Worm (Caenorhabditis elegans) whole organism, L2 larva: ENCODE measurements around the gene F32H5.1.

Source experiments
- C34F6.9 ChIP-seq: fragments of 150-350 bp; optimal IDR thresholded peaks from 2 replicates; lab custom pipeline; 2014; ENCODE audit warnings: missing biosample characterization, missing genetic modification characterization
- F13H6.1 ChIP-seq: sonication (generic microtip); optimal IDR thresholded peaks from 2 replicates; lab custom pipeline; 2016; ENCODE audit warnings: missing genetic modification characterization, missing compliant biosample characterization
- R02D3.7 ChIP-seq: fragments of 150-350 bp; optimal IDR thresholded peaks from 2 replicates; lab custom pipeline; 2014; ENCODE audit warnings: missing biosample characterization, missing genetic modification characterization
- Y55F3AM.14 ChIP-seq: fragments of 200-800 bp; sonication (Bioruptor generic); optimal IDR thresholded peaks from 2 replicates; lab custom pipeline; 2018; ENCODE audit warnings: mild to moderate bottlenecking, missing genetic modification characterization, missing compliant biosample characterization
- ZK546.5 ChIP-seq: sonication (generic microtip); optimal IDR thresholded peaks from 2 replicates; lab custom pipeline; 2017; ENCODE audit warnings: missing biosample characterization, missing genetic modification characterization
- alr-1 ChIP-seq: fragments of 150-350 bp; optimal IDR thresholded peaks from 2 replicates; lab custom pipeline; 2014; ENCODE audit warnings: missing biosample characterization, missing genetic modification characterization
- aly-2 ChIP-seq: fragments of 150-350 bp; optimal IDR thresholded peaks from 2 replicates; lab custom pipeline; 2014; ENCODE audit warnings: missing biosample characterization, missing genetic modification characterization
- blmp-1 ChIP-seq: sonication (generic microtip); optimal IDR thresholded peaks from 2 replicates; lab custom pipeline; 2017; ENCODE audit warnings: missing genetic modification characterization, mild to moderate bottlenecking, missing compliant biosample characterization, antibody characterized with exemption, moderate library complexity; ENCODE audit not compliant: insufficient read depth
- ceh-16 ChIP-seq: fragments of 150-350 bp; optimal IDR thresholded peaks from 2 replicates; lab custom pipeline; 2014; ENCODE audit warnings: missing biosample characterization, missing genetic modification characterization
- crh-2 ChIP-seq: sonication (generic microtip); optimal IDR thresholded peaks from 2 replicates; lab custom pipeline; 2017; ENCODE audit warnings: missing biosample characterization, missing genetic modification characterization
- dmd-4 ChIP-seq: sonication (generic microtip); optimal IDR thresholded peaks from 2 replicates; lab custom pipeline; 2017; ENCODE audit warnings: missing biosample characterization, missing genetic modification characterization
- elt-1 ChIP-seq: fragments of 150-350 bp; optimal IDR thresholded peaks from 2 replicates; lab custom pipeline; 2014; ENCODE audit warnings: missing biosample characterization, missing genetic modification characterization
- fos-1 ChIP-seq: fragments of 150-350 bp; optimal IDR thresholded peaks from 2 replicates; lab custom pipeline; 2014; ENCODE audit warnings: missing biosample characterization, missing genetic modification characterization
- gmeb-1 ChIP-seq: fragments of 150-350 bp; optimal IDR thresholded peaks from 2 replicates; lab custom pipeline; 2014; ENCODE audit warnings: missing biosample characterization, missing genetic modification characterization
- lin-13 ChIP-seq: fragments of 150-350 bp; optimal IDR thresholded peaks from 2 replicates; lab custom pipeline; 2014; ENCODE audit warnings: missing biosample characterization, missing genetic modification reagents, missing genetic modification characterization
- lin-39 ChIP-seq: fragments of 150-350 bp; optimal IDR thresholded peaks from 2 replicates; lab custom pipeline; 2014; ENCODE audit warnings: missing biosample characterization, missing genetic modification reagents, missing genetic modification characterization
- lsy-2 ChIP-seq, 2 experiments: fragments of 150-350 bp in 1 of 2; sonication (generic microtip) in 1 of 2; optimal IDR thresholded peaks; 2 replicates each; lab custom pipeline; 2014 to 2017; ENCODE audit warnings: missing biosample characterization in 2 of 2, missing genetic modification characterization in 2 of 2
- mdl-1 ChIP-seq, 2 experiments: fragments of 150-350 bp in 1 of 2; sonication (generic microtip) in 1 of 2; optimal IDR thresholded peaks; 2 replicates each; lab custom pipeline; 2017; ENCODE audit warnings: missing biosample characterization in 2 of 2, missing genetic modification characterization in 2 of 2
- nhr-10 ChIP-seq: sonication (generic microtip); optimal IDR thresholded peaks from 2 replicates; lab custom pipeline; 2017; ENCODE audit warnings: missing biosample characterization, missing genetic modification characterization
- nhr-129 ChIP-seq: fragments of 150-350 bp; optimal IDR thresholded peaks from 2 replicates; lab custom pipeline; 2014; ENCODE audit warnings: missing biosample characterization, missing genetic modification characterization
- nhr-21 ChIP-seq: fragments of 150-350 bp; optimal IDR thresholded peaks from 2 replicates; lab custom pipeline; 2014; ENCODE audit warnings: missing biosample characterization, missing genetic modification characterization
- nhr-23 ChIP-seq: fragments of 150-350 bp; optimal IDR thresholded peaks from 2 replicates; lab custom pipeline; 2014; ENCODE audit warnings: missing biosample characterization, missing genetic modification reagents, missing genetic modification characterization
- nhr-237 ChIP-seq: fragments of 150-350 bp; optimal IDR thresholded peaks from 2 replicates; lab custom pipeline; 2014; ENCODE audit warnings: missing biosample characterization, missing genetic modification characterization
- nhr-6 ChIP-seq: fragments of 150-350 bp; optimal IDR thresholded peaks from 2 replicates; lab custom pipeline; 2014; ENCODE audit warnings: missing biosample characterization, missing genetic modification characterization
- skn-1 ChIP-seq: sonication (generic microtip); optimal IDR thresholded peaks from 2 replicates; lab custom pipeline; 2017; ENCODE audit warnings: missing biosample characterization, missing genetic modification characterization
- sma-9 ChIP-seq, 2 experiments: fragments of 150-350 bp in 1 of 2; sonication (generic microtip) in 1 of 2; optimal IDR thresholded peaks; 2 replicates each; lab custom pipeline; 2014 to 2016; ENCODE audit warnings: missing genetic modification characterization in 2 of 2, mild to moderate bottlenecking in 1 of 2, missing biosample characterization in 1 of 2, missing compliant biosample characterization in 1 of 2, missing genetic modification reagents in 1 of 2, moderate library complexity in 1 of 2
- unc-39 ChIP-seq: fragments of 150-350 bp; optimal IDR thresholded peaks from 2 replicates; lab custom pipeline; 2014; ENCODE audit warnings: missing biosample characterization, missing genetic modification characterization
- unc-55 ChIP-seq: fragments of 150-350 bp; sonication (generic microtip); optimal IDR thresholded peaks from 3 replicates; lab custom pipeline; 2014; ENCODE audit warnings: missing biosample characterization, missing genetic modification reagents, missing genetic modification characterization
- unc-62 ChIP-seq: fragments of 150-350 bp; optimal IDR thresholded peaks from 2 replicates; lab custom pipeline; 2014; ENCODE audit warnings: missing biosample characterization, missing genetic modification reagents, missing genetic modification characterization
- ztf-1 ChIP-seq: fragments of 200-800 bp; sonication (Bioruptor generic); conservative IDR thresholded peaks from 2 replicates; pipeline ENCODE4 v1.3.6; 2022; ENCODE audit warnings: missing genetic modification characterization, missing compliant biosample characterization
- ztf-11 ChIP-seq: sonication (generic microtip); optimal IDR thresholded peaks from 2 replicates; lab custom pipeline; 2017; ENCODE audit warnings: missing biosample characterization, missing genetic modification characterization
- ztf-4 ChIP-seq: fragments of 150-350 bp; optimal IDR thresholded peaks from 2 replicates; lab custom pipeline; 2014; ENCODE audit warnings: missing biosample characterization, missing genetic modification characterization

The F32H5.1 gene

DNA sequence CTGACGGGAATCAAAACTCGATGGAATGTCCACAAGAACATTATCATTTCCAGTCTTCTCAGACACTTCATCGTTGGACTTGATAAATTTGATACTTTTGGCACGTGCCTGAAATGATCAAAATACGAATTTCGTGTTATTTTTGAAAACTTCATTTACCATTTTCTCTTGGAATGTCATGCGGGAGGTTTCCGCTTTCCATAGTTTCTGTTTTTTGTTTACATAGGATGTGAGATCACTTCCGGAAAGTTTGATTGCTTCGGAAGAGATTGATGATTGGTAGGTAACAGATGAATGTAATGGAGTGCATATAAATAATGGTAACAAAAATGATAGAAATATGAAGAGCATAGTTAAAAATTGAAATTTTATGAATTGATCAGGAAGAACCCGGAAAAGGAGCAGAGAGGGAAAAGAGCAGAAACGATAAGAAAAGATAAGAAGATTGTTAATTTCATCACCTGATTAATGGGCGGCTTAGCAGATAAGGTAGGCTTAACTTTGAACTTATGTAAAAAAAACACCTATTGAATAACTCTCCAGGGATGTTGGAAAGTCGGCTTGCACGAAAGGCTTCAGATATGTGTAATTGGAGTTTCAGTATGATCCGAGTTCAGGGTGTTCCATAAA, at the start of gene F32H5.1:
Gene F32H5.1, minus strand, starts transcription at position 386 of the 630 bp plus-strand sequence.
- peak; percentile 43 for TF ChIP-seq sma-9 (GFP tag; optimal IDR thresholded peaks at IDR 0.05; lab: Kevin White, UChicago)
- TF ChIP-seq sma-9 (tag; optimal IDR thresholded peaks at IDR 0.05; lab: Kevin White, UChicago) = no peak
- no peak for TF ChIP-seq unc-39 (tag; lab: Kevin White, UChicago)
- TF ChIP-seq nhr-23 = no peak
- TF ChIP-seq nhr-10 (tag; lab: Kevin White, UChicago) = no peak
- TF ChIP-seq unc-55 (GFP tag; lab: Kevin White, UChicago) = no peak
- TF ChIP-seq lin-39 (tag; lab: Kevin White, UChicago) = no peak
- no peak for TF ChIP-seq mdl-1 (tag; optimal IDR thresholded peaks at IDR 0.05; lab: Kevin White, UChicago)
- TF ChIP-seq ztf-1 (GFP tag; lab: Robert Waterston, UW) = no peak
- TF ChIP-seq elt-1 (tag; lab: Kevin White, UChicago) = no peak
- peak; percentile 63 for TF ChIP-seq nhr-129 (tag; lab: Kevin White, UChicago)
- TF ChIP-seq F13H6.1 (tag; lab: Kevin White, UChicago) = no peak
- TF ChIP-seq aly-2 = no peak
- TF ChIP-seq ztf-11 (tag; lab: Kevin White, UChicago) = no peak
- TF ChIP-seq dmd-4 (tag; lab: Kevin White, UChicago) = no peak
- peak; percentile 19 for TF ChIP-seq blmp-1 (tag; lab: Kevin White, UChicago)
- TF ChIP-seq fos-1 (tag; lab: Kevin White, UChicago) = peak; percentile 54
- peak; percentile 13 for TF ChIP-seq crh-2 (tag; lab: Kevin White, UChicago)
- TF ChIP-seq nhr-237 = no peak

DNA sequence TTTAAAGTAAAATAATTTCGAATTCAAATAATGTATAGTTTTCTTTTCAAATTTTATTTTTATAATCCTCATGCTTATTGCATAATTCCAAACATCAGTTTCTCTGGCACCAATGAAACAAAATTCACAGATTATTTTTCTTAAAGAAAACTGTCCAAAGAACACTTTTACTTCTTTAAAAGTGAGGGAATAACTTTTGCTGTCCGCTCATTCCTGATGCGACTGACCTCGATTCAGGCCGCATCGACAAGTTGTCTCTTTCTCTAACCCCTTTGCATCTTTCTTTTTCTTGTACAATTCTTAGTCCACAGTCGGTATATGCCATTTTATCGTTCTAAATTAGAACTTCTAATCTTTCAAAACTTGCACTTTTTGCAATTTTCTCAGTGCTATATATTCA, 48.7 kb upstream of the F32H5.1 start, which contains the start of gene F53F1.2:
Gene F53F1.2, plus strand, starts transcription at position 306 of the 400 bp plus-strand sequence.
- peak; percentile 80 for TF ChIP-seq blmp-1 (tag; lab: Kevin White, UChicago)
- TF ChIP-seq Y55F3AM.14 (GFP tag; lab: Kevin White, UChicago) = no peak

DNA sequence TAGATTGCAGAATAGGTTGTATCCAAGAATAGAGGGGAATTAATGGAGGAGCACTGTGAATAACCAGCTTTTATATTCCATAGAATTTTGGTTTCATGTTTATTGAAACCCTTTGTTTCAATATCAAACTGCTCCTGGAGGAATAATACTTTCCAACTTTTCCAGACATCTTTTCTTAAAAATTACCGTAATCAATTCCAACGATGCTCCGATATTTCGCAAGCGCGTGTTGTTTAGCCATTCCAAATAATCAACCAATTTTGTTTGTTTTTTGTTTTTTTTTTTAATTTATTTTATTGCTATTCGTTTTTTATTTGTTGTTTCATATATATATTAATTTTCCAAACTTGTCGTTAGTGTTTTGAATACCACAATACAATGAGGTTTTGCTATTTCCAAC, 48.2 kb upstream of the F32H5.1 start, which contains the start of gene cutl-1:
Gene cutl-1, minus strand, starts transcription at position 83 of the 400 bp plus-strand sequence.
- TF ChIP-seq lsy-2 (tag; optimal IDR thresholded peaks at IDR 0.05; lab: Kevin White, UChicago) = peak in 1 of 2 experiments; percentile 32
- TF ChIP-seq nhr-10 (tag; lab: Kevin White, UChicago) = no peak

DNA sequence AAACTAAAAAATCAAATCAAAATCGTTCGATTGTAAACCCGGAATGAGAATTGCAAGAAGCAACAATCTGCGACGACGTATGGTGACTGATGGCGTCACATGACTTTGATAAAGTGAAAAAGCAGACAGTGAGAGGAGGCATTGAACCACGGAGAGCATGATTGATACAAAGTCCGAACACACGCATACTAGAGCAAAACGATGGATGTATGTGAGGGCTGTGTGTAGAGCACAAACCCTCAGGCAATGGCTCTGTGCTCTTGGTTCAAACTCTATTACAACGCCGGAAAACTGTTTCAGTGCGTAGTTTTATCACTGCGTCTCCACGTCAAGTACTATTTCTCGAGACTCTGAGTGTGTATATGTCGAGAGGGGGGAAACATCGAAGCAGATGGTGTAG, 44.7 kb upstream of the F32H5.1 start:
- TF ChIP-seq aly-2 = no peak
- TF ChIP-seq unc-39 (tag; lab: Kevin White, UChicago) = no peak
- TF ChIP-seq Y55F3AM.14 (GFP tag; lab: Kevin White, UChicago) = no peak
- no peak for TF ChIP-seq gmeb-1
- TF ChIP-seq nhr-21 (tag; lab: Kevin White, UChicago) = no peak
- no peak for TF ChIP-seq ceh-16 (tag; lab: Kevin White, UChicago)
- TF ChIP-seq F13H6.1 (tag; lab: Kevin White, UChicago) = peak; percentile 3
- no peak for TF ChIP-seq unc-62 (GFP tag; lab: Kevin White, UChicago)
- no peak for TF ChIP-seq fos-1 (tag; lab: Kevin White, UChicago)
- TF ChIP-seq mdl-1 (tag; optimal IDR thresholded peaks at IDR 0.05; lab: Kevin White, UChicago) = no peak
- no peak for TF ChIP-seq blmp-1 (tag; lab: Kevin White, UChicago)
- no peak for TF ChIP-seq ztf-4
- no peak for TF ChIP-seq dmd-4 (tag; lab: Kevin White, UChicago)
- TF ChIP-seq C34F6.9 (tag; lab: Kevin White, UChicago) = peak; percentile 31
- TF ChIP-seq lin-13 (GFP tag; lab: Kevin White, UChicago) = no peak
- no peak for TF ChIP-seq nhr-6
- TF ChIP-seq alr-1 (tag; lab: Kevin White, UChicago) = no peak
- TF ChIP-seq skn-1 = no peak
- TF ChIP-seq nhr-129 (tag; lab: Kevin White, UChicago) = peak; percentile 80
- TF ChIP-seq ZK546.5 = no peak
- no peak for TF ChIP-seq R02D3.7 (tag; lab: Kevin White, UChicago)
- TF ChIP-seq crh-2 (tag; lab: Kevin White, UChicago) = no peak
- TF ChIP-seq unc-55 (GFP tag; lab: Kevin White, UChicago) = peak; percentile 4
- TF ChIP-seq lin-39 (tag; lab: Kevin White, UChicago) = peak; percentile 72
- peak; percentile 42 for TF ChIP-seq sma-9 (GFP tag; optimal IDR thresholded peaks at IDR 0.05; lab: Kevin White, UChicago)
- no peak for TF ChIP-seq sma-9 (tag; optimal IDR thresholded peaks at IDR 0.05; lab: Kevin White, UChicago)
- peak in 1 of 2 experiments; percentile 18 for TF ChIP-seq lsy-2 (tag; optimal IDR thresholded peaks at IDR 0.05; lab: Kevin White, UChicago)
